Worm (Caenorhabditis elegans) whole organism, L2 larva: ENCODE measurements around the gene sri-63.

ENCODE experiments used
- elt-1 ChIP-seq: fragments of 150-350 bp; optimal IDR thresholded peaks from 2 replicates; lab custom pipeline; 2014; ENCODE audit warnings: missing biosample characterization, missing genetic modification characterization
- lin-11 ChIP-seq: fragments of 150-350 bp; sonication (generic microtip); optimal IDR thresholded peaks from 2 replicates; lab custom pipeline; 2014; ENCODE audit warnings: missing biosample characterization, missing genetic modification characterization, inconsistent platforms, mixed read lengths
- mdl-1 ChIP-seq, 2 experiments: fragments of 150-350 bp in 1 of 2; sonication (generic microtip) in 1 of 2; optimal IDR thresholded peaks; 2 replicates each; lab custom pipeline; 2017; ENCODE audit warnings: missing biosample characterization in 2 of 2, missing genetic modification characterization in 2 of 2
- nhr-12 ChIP-seq: fragments of 150-350 bp; optimal IDR thresholded peaks from 2 replicates; lab custom pipeline; 2014; ENCODE audit warnings: missing biosample characterization, missing genetic modification characterization
- nhr-237 ChIP-seq: fragments of 150-350 bp; optimal IDR thresholded peaks from 2 replicates; lab custom pipeline; 2014; ENCODE audit warnings: missing biosample characterization, missing genetic modification characterization
- unc-62 ChIP-seq: fragments of 150-350 bp; optimal IDR thresholded peaks from 2 replicates; lab custom pipeline; 2014; ENCODE audit warnings: missing biosample characterization, missing genetic modification reagents, missing genetic modification characterization
- ztf-1 ChIP-seq: fragments of 200-800 bp; sonication (Bioruptor generic); conservative IDR thresholded peaks from 2 replicates; pipeline ENCODE4 v1.3.6; 2022; ENCODE audit warnings: missing genetic modification characterization, missing compliant biosample characterization

DNA sequence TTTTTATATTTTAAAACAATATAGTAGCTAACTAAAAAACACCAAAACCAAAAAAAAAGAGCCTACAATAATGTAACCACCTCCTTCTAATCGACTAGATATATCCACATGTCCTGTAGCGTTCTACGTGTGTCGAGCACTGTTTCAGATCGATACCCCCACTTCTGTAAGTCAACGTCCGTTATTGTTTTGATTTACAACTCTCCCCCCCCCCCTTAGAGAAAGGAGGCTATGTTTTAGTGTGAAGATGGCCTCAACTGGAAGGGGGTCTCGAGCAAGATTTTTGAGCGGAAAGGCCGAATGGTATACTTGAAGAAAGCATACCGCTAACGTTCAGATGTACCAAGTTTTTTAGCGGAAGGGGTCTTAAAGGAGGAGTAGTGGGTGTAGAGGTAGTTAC is 9.5 kb upstream of the sri-63 start, which contains the start of gene F02E11.4:
- TF ChIP-seq nhr-237, result no peak
- TF ChIP-seq lin-11 (tag; lab: Kevin White, UChicago), result no peak
- TF ChIP-seq elt-1 (tag; lab: Kevin White, UChicago), result no peak
- no peak for TF ChIP-seq ztf-1 (GFP tag; lab: Robert Waterston, UW)
- TF ChIP-seq mdl-1 (tag; optimal IDR thresholded peaks at IDR 0.05; lab: Kevin White, UChicago), result no peak
- TF ChIP-seq unc-62 (GFP tag; lab: Kevin White, UChicago), result no peak
- TF ChIP-seq nhr-12 (tag; lab: Kevin White, UChicago), result no peak
